Worm (Caenorhabditis elegans): Measurements from ENCODE around the gene str-71.

str-71 gene

ce11 chrV:15495169-15495568 lies 36.2 kb upstream of the str-71 start, which contains the start of gene srh-219:
Gene srh-219, plus strand, starts transcription at chrV:15495469.
- no peak for TF ChIP-seq ceh-16 (tag; optimal IDR thresholded peaks at IDR 0.05)
- TF ChIP-seq elt-2 (tag; optimal IDR thresholded peaks at IDR 0.05) = no peak
- TF ChIP-seq pqm-1 (tag; optimal IDR thresholded peaks at IDR 0.05) = no peak
- no peak for TF ChIP-seq fkh-10 (GFP tag; optimal IDR thresholded peaks at IDR 0.05)
- no peak for TF ChIP-seq aly-2 (tag; optimal IDR thresholded peaks at IDR 0.05)
- no peak for TF ChIP-seq ztf-11 (tag; optimal IDR thresholded peaks at IDR 0.05)

ce11 chrV:15493680-15494079 lies 34.7 kb upstream of the str-71 start, which contains the start of gene srh-218:
Gene srh-218, plus strand, starts transcription at chrV:15493980.
- TF ChIP-seq ztf-4 (tag; optimal IDR thresholded peaks at IDR 0.05) = no peak
- TF ChIP-seq unc-39 (tag; optimal IDR thresholded peaks at IDR 0.05) = no peak
- no peak for TF ChIP-seq jun-1 (tag; optimal IDR thresholded peaks at IDR 0.05)
- TF ChIP-seq snpc-4 (tag; optimal IDR thresholded peaks at IDR 0.05) = no peak
- no peak for TF ChIP-seq elt-3 (tag; optimal IDR thresholded peaks at IDR 0.05)
- no peak for TF ChIP-seq skn-1 (tag; optimal IDR thresholded peaks at IDR 0.05)
- TF ChIP-seq mml-1 (tag; optimal IDR thresholded peaks at IDR 0.05) = no peak
- TF ChIP-seq ZK546.5 (tag; optimal IDR thresholded peaks at IDR 0.05) = no peak
- TF ChIP-seq nhr-67 (tag; optimal IDR thresholded peaks at IDR 0.05) = no peak
- no peak for TF ChIP-seq zag-1 (tag; optimal IDR thresholded peaks at IDR 0.05)
- TF ChIP-seq aly-2 (tag; optimal IDR thresholded peaks at IDR 0.05) = no peak
- no peak for TF ChIP-seq ceh-82 (tag; optimal IDR thresholded peaks at IDR 0.05)
- no peak for TF ChIP-seq nhr-237 (tag; optimal IDR thresholded peaks at IDR 0.05)

- TF ChIP-seq mdl-1 (tag; optimal IDR thresholded peaks at IDR 0.05) (no peak), nfya-1 (tag; optimal IDR thresholded peaks at IDR 0.05; ENCODE audit: insufficient read depth) (no peak)
These were observed 33.5 kb upstream of the str-71 start, which contains the start of gene str-264 for ce11 chrV:15492518-15492917. Gene str-264, minus strand, starts transcription at chrV:15492618.

- TF ChIP-seq jun-1 (tag; optimal IDR thresholded peaks at IDR 0.05) = no peak
- TF ChIP-seq ztf-4 (tag; optimal IDR thresholded peaks at IDR 0.05) = no peak
- no peak for TF ChIP-seq egl-5 (tag; optimal IDR thresholded peaks at IDR 0.05)
- no peak for TF ChIP-seq ztf-11 (tag; optimal IDR thresholded peaks at IDR 0.05)
- TF ChIP-seq ceh-16 (tag; optimal IDR thresholded peaks at IDR 0.05) = no peak
- no peak for TF ChIP-seq elt-2 (tag; optimal IDR thresholded peaks at IDR 0.05)
- no peak for TF ChIP-seq pqm-1 (tag; optimal IDR thresholded peaks at IDR 0.05)
- no peak for TF ChIP-seq mml-1 (tag; optimal IDR thresholded peaks at IDR 0.05)
- no peak for TF ChIP-seq daf-12 (tag; optimal IDR thresholded peaks at IDR 0.05)
- no peak for TF ChIP-seq fkh-2 (tag; optimal IDR thresholded peaks at IDR 0.05)
- no peak for TF ChIP-seq nhr-237 (tag; optimal IDR thresholded peaks at IDR 0.05)
- no peak for TF ChIP-seq lin-15B (tag; optimal IDR thresholded peaks at IDR 0.05)
- no peak for TF ChIP-seq unc-62 (GFP tag; optimal IDR thresholded peaks at IDR 0.05)
- no peak for TF ChIP-seq ZK546.5 (tag; optimal IDR thresholded peaks at IDR 0.05)
- TF ChIP-seq nhr-77 (tag; optimal IDR thresholded peaks at IDR 0.05) = no peak
- TF ChIP-seq egl-27 (tag; optimal IDR thresholded peaks at IDR 0.05) = no peak
- TF ChIP-seq nhr-12 (tag; optimal IDR thresholded peaks at IDR 0.05) = no peak
- TF ChIP-seq lin-39 (tag; optimal IDR thresholded peaks at IDR 0.05) = no peak
- TF ChIP-seq ceh-28 (tag; optimal IDR thresholded peaks at IDR 0.05) = no peak
- TF ChIP-seq ceh-82 (tag; optimal IDR thresholded peaks at IDR 0.05) = no peak
These were observed 28.8 kb upstream of the str-71 start, which contains the start of gene srw-21 for ce11 chrV:15487764-15488163. Gene srw-21, plus strand, starts transcription at chrV:15488064.

- TF ChIP-seq eor-1 (tag; optimal IDR thresholded peaks at IDR 0.05) (no peak), lin-15B (tag; optimal IDR thresholded peaks at IDR 0.05) (no peak), nhr-25 (tag; optimal IDR thresholded peaks at IDR 0.05) (no peak), ceh-28 (tag; optimal IDR thresholded peaks at IDR 0.05) (no peak), hmg-11 (tag; optimal IDR thresholded peaks at IDR 0.05) (no peak), ZK546.5 (tag; optimal IDR thresholded peaks at IDR 0.05) (no peak), nhr-43 (tag; optimal IDR thresholded peaks at IDR 0.05; ENCODE audit: poor library complexity, severe bottlenecking) (no peak), nhr-11 (tag; optimal IDR thresholded peaks at IDR 0.05) (no peak), ceh-16 (tag; optimal IDR thresholded peaks at IDR 0.05) (no peak)
These were observed 25.5 kb upstream of the str-71 start, which contains the start of gene C06B8.3 for ce11 chrV:15484537-15484936. Gene C06B8.3, minus strand, starts transcription at chrV:15484637.

Data from whole organism, L3 larva.